3 fruit fly cellular contexts compared by ENCODE assay signal in the genomic region with DNA sequence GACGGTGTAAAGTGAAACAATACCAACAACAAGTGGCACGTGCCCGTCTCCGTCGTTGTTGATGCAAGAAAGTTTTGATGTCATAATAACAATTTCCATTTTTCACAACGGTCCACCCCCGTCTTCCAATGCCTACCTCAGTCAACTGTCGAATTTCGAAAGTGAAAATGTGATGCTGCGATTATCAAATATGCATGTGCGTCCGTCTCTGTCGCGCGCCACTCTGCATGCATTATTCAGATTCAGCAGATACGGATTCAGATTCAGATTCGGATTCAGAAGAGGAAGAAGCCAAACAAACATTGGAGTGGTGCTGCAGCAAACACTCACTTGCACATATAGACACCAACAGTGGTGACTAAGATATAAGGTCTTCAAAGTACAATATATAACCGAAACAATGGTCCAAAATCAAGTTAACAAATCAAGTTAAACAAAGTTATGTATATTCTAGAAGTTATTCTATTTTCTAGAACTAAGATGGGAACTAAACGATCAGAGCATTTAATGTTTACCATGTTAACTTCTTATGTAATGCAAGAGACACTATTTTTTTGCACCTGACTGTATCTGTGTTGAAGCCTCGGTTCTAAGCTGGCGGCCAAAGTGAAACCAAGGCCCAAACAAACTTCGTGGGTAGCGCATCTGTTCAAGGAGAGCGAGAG.
A peak's percentile ranks its signal among the peaks of the same experiment; 100 is the strongest.
TF ChIP-seq lines count a peak whose summit lies in the region.

No protein-coding gene starts in this region.

TF ChIP-seq in whole organism, embryonic, 481 proteins besides CTCF, POLR2A, EP300 and RAD21 (continued from another document and continues in another):
- no peak for TF ChIP-seq CG9876 (GFP tag; optimal IDR thresholded peaks at IDR 0.05; lab: Kevin White, UChicago)
- TF ChIP-seq Fer3 (tag; optimal IDR thresholded peaks at IDR 0.05; lab: Kevin White, UChicago), result no peak
- TF ChIP-seq Tbp (GFP tag; optimal IDR thresholded peaks at IDR 0.05; lab: Kevin White, UChicago), result no peak
- no peak for TF ChIP-seq Hand (GFP tag; optimal IDR thresholded peaks at IDR 0.05; lab: Kevin White, UChicago)
- TF ChIP-seq B-H1 (GFP tag; IDR thresholded peaks at IDR 0.05; lab: Robert Waterston, UW), result peak; percentile 20; the same call in 1 of the 3 replicates
- peak; percentile 86 for TF ChIP-seq CG11696 (GFP tag; IDR thresholded peaks at IDR 0.05; lab: Robert Waterston, UW)
- TF ChIP-seq ATbp (GFP tag; optimal IDR thresholded peaks at IDR 0.05; lab: Kevin White, UChicago), result peak; percentile 16
- TF ChIP-seq cg (GFP tag; optimal IDR thresholded peaks at IDR 0.05; lab: Kevin White, UChicago), result no peak
- no peak for TF ChIP-seq CG16863 (GFP tag; optimal IDR thresholded peaks at IDR 0.05; lab: Kevin White, UChicago)
- no peak for TF ChIP-seq Fer2 (tag; optimal IDR thresholded peaks at IDR 0.05; lab: Kevin White, UChicago)
- TF ChIP-seq NFAT (GFP tag; IDR thresholded peaks at IDR 0.05; lab: Robert Waterston, UW), result no peak
- TF ChIP-seq Drgx (GFP tag; IDR thresholded peaks at IDR 0.05; lab: Robert Waterston, UW), result peak; percentile 60
- TF ChIP-seq nerfin-1 (tag; optimal IDR thresholded peaks at IDR 0.05; lab: Kevin White, UChicago), result peak; percentile 3
- no peak for TF ChIP-seq pho (GFP tag; optimal IDR thresholded peaks at IDR 0.05; lab: Kevin White, UChicago)
- TF ChIP-seq CG6813 (GFP tag; optimal IDR thresholded peaks at IDR 0.05; lab: Kevin White, UChicago), result no peak
- peak in 1 of 2 experiments; percentile 63 for TF ChIP-seq bsh (GFP tag; optimal IDR thresholded peaks at IDR 0.05; lab: Kevin White, UChicago)
- no peak for TF ChIP-seq CG10565 (GFP tag; optimal IDR thresholded peaks at IDR 0.05; lab: Kevin White, UChicago)
- TF ChIP-seq Xrp1 (GFP tag; IDR thresholded peaks at IDR 0.05; lab: Robert Waterston, UW), result peak; percentile 68
- TF ChIP-seq ind (GFP tag; optimal IDR thresholded peaks at IDR 0.05; lab: Kevin White, UChicago), result no peak
- no peak for TF ChIP-seq CG10654 (GFP tag; optimal IDR thresholded peaks at IDR 0.05; lab: Kevin White, UChicago)
- TF ChIP-seq MBD-R2 (GFP tag; IDR thresholded peaks at IDR 0.05; lab: Robert Waterston, UW), result no peak
- no peak for TF ChIP-seq CG30020 (tag; optimal IDR thresholded peaks at IDR 0.05; lab: Kevin White, UChicago)
- TF ChIP-seq CG8765 (GFP tag; IDR thresholded peaks at IDR 0.05; lab: Robert Waterston, UW), result no peak
- TF ChIP-seq HLHmδ (GFP tag; optimal IDR thresholded peaks at IDR 0.05; lab: Kevin White, UChicago), result no peak
- no peak for TF ChIP-seq Mrtf (GFP tag; IDR thresholded peaks at IDR 0.05; lab: Robert Waterston, UW)
- TF ChIP-seq CG14710 (tag; optimal IDR thresholded peaks at IDR 0.05; lab: Kevin White, UChicago), result peak; percentile 35
- TF ChIP-seq stwl (tag; optimal IDR thresholded peaks at IDR 0.05; lab: Kevin White, UChicago), result no peak
- TF ChIP-seq Eip74EF (GFP tag; optimal IDR thresholded peaks at IDR 0.05; lab: Kevin White, UChicago), result no peak
- no peak for TF ChIP-seq CG14014 (GFP tag; IDR thresholded peaks at IDR 0.05; lab: Robert Waterston, UW)
- TF ChIP-seq CG2199 (GFP tag; IDR thresholded peaks at IDR 0.05; lab: Robert Waterston, UW), result no peak
- no peak for TF ChIP-seq cas (GFP tag; IDR thresholded peaks at IDR 0.05; lab: Robert Waterston, UW)
- TF ChIP-seq otp (GFP tag; IDR thresholded peaks at IDR 0.05; lab: Robert Waterston, UW), result no peak
- TF ChIP-seq gsb-n (tag; optimal IDR thresholded peaks at IDR 0.05; lab: Kevin White, UChicago), result peak; percentile 26
- TF ChIP-seq CG11456 (GFP tag; IDR thresholded peaks at IDR 0.05; lab: Robert Waterston, UW), result no peak
- peak; percentile 42 for TF ChIP-seq CG2678 (tag; optimal IDR thresholded peaks at IDR 0.05; lab: Kevin White, UChicago)
- TF ChIP-seq CG15269 (tag; optimal IDR thresholded peaks at IDR 0.05; lab: Kevin White, UChicago), result no peak
- no peak for TF ChIP-seq lab (GFP tag; optimal IDR thresholded peaks at IDR 0.05; lab: Kevin White, UChicago)
- TF ChIP-seq CG12391 (tag; optimal IDR thresholded peaks at IDR 0.05; lab: Kevin White, UChicago), result peak; percentile 30
- TF ChIP-seq psq (GFP tag; optimal IDR thresholded peaks at IDR 0.05; lab: Kevin White, UChicago), result no peak
- TF ChIP-seq Antp (GFP tag; optimal IDR thresholded peaks at IDR 0.05; lab: Kevin White, UChicago), result no peak
- peak; percentile 85 for TF ChIP-seq sens (GFP tag; lab: Kevin White, UChicago)
- TF ChIP-seq CG8388 (GFP tag; optimal IDR thresholded peaks at IDR 0.05; lab: Kevin White, UChicago), result peak; percentile 40
- TF ChIP-seq CG1024 (GFP tag; IDR thresholded peaks at IDR 0.05; lab: Robert Waterston, UW), result no peak
- peak; percentile 3 for TF ChIP-seq salm (tag; optimal IDR thresholded peaks at IDR 0.05; lab: Kevin White, UChicago)

TF ChIP-seq in whole organism, prepupa, 60 proteins besides CTCF, POLR2A, EP300 and RAD21 (continued from another document):
- TF ChIP-seq achi (GFP tag; optimal IDR thresholded peaks at IDR 0.05; lab: Kevin White, UChicago) (peak; percentile 58), pdm3 (GFP tag; optimal IDR thresholded peaks at IDR 0.05; lab: Kevin White, UChicago) (peak; percentile 60), dac (GFP tag; optimal IDR thresholded peaks at IDR 0.05; lab: Kevin White, UChicago) (no peak), CG8319 (GFP tag; optimal IDR thresholded peaks at IDR 0.05; lab: Kevin White, UChicago) (no peak), Sox102F (GFP tag; optimal IDR thresholded peaks at IDR 0.05; lab: Kevin White, UChicago) (peak; percentile 56), CG10669 (GFP tag; optimal IDR thresholded peaks at IDR 0.05; lab: Kevin White, UChicago) (peak; percentile 35), Eip75B (GFP tag; optimal IDR thresholded peaks at IDR 0.05; lab: Kevin White, UChicago) (peak; percentile 64), eg (GFP tag; IDR thresholded peaks at IDR 0.05; lab: Robert Waterston, UW) (peak; percentile 66; the same call in 1 of the 3 replicates), CG6276 (GFP tag; optimal IDR thresholded peaks at IDR 0.05; lab: Kevin White, UChicago) (peak; percentile 34), CG11902 (GFP tag; optimal IDR thresholded peaks at IDR 0.05; lab: Kevin White, UChicago) (no peak), Sox15 (GFP tag; optimal IDR thresholded peaks at IDR 0.05; lab: Kevin White, UChicago) (no peak), cyc (GFP tag; optimal IDR thresholded peaks at IDR 0.05; lab: Kevin White, UChicago) (peak; percentile 44), Smox (GFP tag; optimal IDR thresholded peaks at IDR 0.05; lab: Kevin White, UChicago) (peak; percentile 54), CG34406 (GFP tag; optimal IDR thresholded peaks at IDR 0.05; lab: Kevin White, UChicago) (peak; percentile 37), fkh (GFP tag; optimal IDR thresholded peaks at IDR 0.05; lab: Kevin White, UChicago) (no peak), CG3919 (GFP tag; optimal IDR thresholded peaks at IDR 0.05; lab: Kevin White, UChicago) (peak; percentile 51), CG6808 (GFP tag; optimal IDR thresholded peaks at IDR 0.05; lab: Kevin White, UChicago) (peak; percentile 35), CG10631 (GFP tag; optimal IDR thresholded peaks at IDR 0.05; lab: Kevin White, UChicago) (peak; percentile 61), CG6792 (GFP tag; optimal IDR thresholded peaks at IDR 0.05; lab: Kevin White, UChicago) (peak; percentile 55), CG16779 (tag; optimal IDR thresholded peaks at IDR 0.05; lab: Kevin White, UChicago) (no peak), spab (GFP tag; optimal IDR thresholded peaks at IDR 0.05; lab: Kevin White, UChicago) (no peak), CG15336 (GFP tag; IDR thresholded peaks at IDR 0.05; lab: Robert Waterston, UW) (peak; percentile 81), Met (GFP tag; optimal IDR thresholded peaks at IDR 0.05; lab: Kevin White, UChicago) (peak; percentile 61), topi (GFP tag; optimal IDR thresholded peaks at IDR 0.05; lab: Kevin White, UChicago) (peak; percentile 53), Ets96B (tag; optimal IDR thresholded peaks at IDR 0.05; lab: Kevin White, UChicago) (peak; percentile 57), lz (GFP tag; optimal IDR thresholded peaks at IDR 0.05; lab: Kevin White, UChicago) (peak; percentile 61), CG31627 (GFP tag; optimal IDR thresholded peaks at IDR 0.05; lab: Kevin White, UChicago) (peak; percentile 32), vri (GFP tag; optimal IDR thresholded peaks at IDR 0.05; lab: Kevin White, UChicago) (peak; percentile 29), Eip93F (GFP tag; optimal IDR thresholded peaks at IDR 0.05; lab: Kevin White, UChicago) (no peak), CG6163 (GFP tag; IDR thresholded peaks at IDR 0.05; lab: Robert Waterston, UW) (peak; percentile 80), salr (GFP tag; optimal IDR thresholded peaks at IDR 0.05; lab: Kevin White, UChicago) (no peak), CG11294 (GFP tag; IDR thresholded peaks at IDR 0.05; lab: Robert Waterston, UW) (peak; percentile 42; the same call in 1 of the 2 replicates), CG1621 (tag; optimal IDR thresholded peaks at IDR 0.05; lab: Kevin White, UChicago) (peak; percentile 15), CG9139 (GFP tag; optimal IDR thresholded peaks at IDR 0.05; lab: Kevin White, UChicago) (no peak), CG6854 (GFP tag; optimal IDR thresholded peaks at IDR 0.05; lab: Kevin White, UChicago) (no peak), dsx (GFP tag; optimal IDR thresholded peaks at IDR 0.05; lab: Kevin White, UChicago; ENCODE audit: poor library complexity, severe bottlenecking) (peak; percentile 36), Sox14 (GFP tag; optimal IDR thresholded peaks at IDR 0.05; lab: Kevin White, UChicago) (peak; percentile 50), Hr38 (GFP tag; optimal IDR thresholded peaks at IDR 0.05; lab: Kevin White, UChicago) (no peak), Ets21C (GFP tag; optimal IDR thresholded peaks at IDR 0.05; lab: Kevin White, UChicago) (peak; percentile 38), Gug (GFP tag; IDR thresholded peaks at IDR 0.05; lab: Robert Waterston, UW) (0 out of 2 replicates have a peak, but pooled peaks have one; percentile 39)

TF ChIP-seq in whole organism, wandering third instar larva, 38 proteins besides CTCF, POLR2A, EP300 and RAD21 (continued from another document):
- no peak for TF ChIP-seq Hnf4 (GFP tag; optimal IDR thresholded peaks at IDR 0.05; lab: Kevin White, UChicago)
- peak; percentile 37 for TF ChIP-seq psq (GFP tag; optimal IDR thresholded peaks at IDR 0.05; lab: Kevin White, UChicago)
- TF ChIP-seq rgr (GFP tag; optimal IDR thresholded peaks at IDR 0.05; lab: Kevin White, UChicago), result peak; percentile 63
- TF ChIP-seq OdsH (GFP tag; optimal IDR thresholded peaks at IDR 0.05; lab: Kevin White, UChicago), result peak; percentile 52
